Worm (Caenorhabditis elegans) whole organism, early embryonic: ENCODE measurements around the gene sbt-1.

Experiments used
- F13C5.2 ChIP-seq: sonication (generic microtip); optimal IDR thresholded peaks from 2 replicates; lab custom pipeline; 2017; ENCODE audit warnings: mild to moderate bottlenecking, missing genetic modification characterization, inconsistent platforms, missing compliant biosample characterization
- ceh-13 ChIP-seq: fragments of 200-800 bp; sonication (Bioruptor generic); optimal IDR thresholded peaks from 2 replicates; lab custom pipeline; 2018; ENCODE audit warnings: mild to moderate bottlenecking, missing genetic modification characterization, missing compliant biosample characterization
- hmg-4 ChIP-seq: fragments of 200-800 bp; sonication (Bioruptor generic); optimal IDR thresholded peaks from 2 replicates; lab custom pipeline; 2018; ENCODE audit warnings: mild to moderate bottlenecking, missing genetic modification characterization, missing compliant biosample characterization

The sbt-1 gene

DNA sequence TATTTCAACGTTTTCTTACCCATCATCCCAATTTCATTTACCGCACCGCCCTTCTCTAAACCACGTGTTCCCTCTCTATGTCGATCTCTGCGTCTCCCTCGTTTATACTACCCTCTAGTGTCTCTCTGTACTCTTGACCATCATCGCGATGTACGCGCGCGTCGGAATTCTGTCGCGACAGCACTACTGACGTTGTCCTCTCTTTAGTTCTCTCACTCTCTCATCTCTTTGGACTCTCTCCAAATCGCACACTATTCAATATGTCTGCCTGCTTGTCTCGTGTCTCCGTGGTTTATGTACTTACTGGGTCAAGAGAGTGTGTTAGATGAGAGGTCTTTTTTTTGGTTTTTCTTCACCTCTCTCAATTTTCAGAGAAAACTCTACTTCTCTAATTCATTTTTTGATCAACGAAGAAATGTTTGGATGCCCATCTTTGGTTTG, 50.4 kb downstream of the sbt-1 start:
- TF ChIP-seq F13C5.2 = peak; percentile 21
- no peak for TF ChIP-seq ceh-13 (GFP tag; lab: Kevin White, UChicago)
- peak; percentile 10 for TF ChIP-seq hmg-4 (GFP tag; lab: Kevin White, UChicago)
